Fruit fly (Drosophila melanogaster): ENCODE data around the gene strat.

DNA sequence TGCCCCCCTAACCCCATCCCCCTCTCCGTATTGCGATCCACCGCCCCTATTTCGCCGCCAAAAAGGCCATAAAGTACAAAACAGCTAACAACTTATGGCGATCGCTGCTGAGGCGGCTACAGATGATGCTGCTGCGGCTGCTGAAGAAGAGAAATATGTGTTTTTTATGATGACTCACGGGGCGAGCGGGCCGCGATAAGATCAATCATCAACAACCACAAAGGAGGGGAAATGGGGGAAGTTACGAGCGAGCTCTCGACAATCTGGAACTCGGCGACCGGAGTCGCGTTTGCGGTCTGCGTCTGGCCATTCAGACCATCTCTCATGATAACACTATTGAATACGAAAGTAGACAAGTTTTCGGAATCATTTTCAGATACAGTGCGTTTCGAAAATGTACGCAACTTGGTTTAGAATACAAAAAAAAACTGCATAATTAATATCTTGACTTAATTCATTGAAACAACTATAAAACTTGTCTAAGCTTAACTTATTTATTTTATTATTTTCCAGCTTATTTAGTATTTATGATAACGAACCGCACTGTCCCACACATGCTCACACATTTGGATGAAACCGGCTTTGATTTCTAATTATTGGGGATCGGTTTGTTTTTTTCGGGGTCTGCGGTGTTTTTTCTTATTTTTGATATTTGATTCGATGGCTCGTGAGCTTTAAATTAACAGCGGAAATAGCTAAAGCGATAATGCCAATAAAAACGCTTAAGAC, 27.8 kb upstream of the strat start:
- no peak for TF ChIP-seq CG8478 (optimal IDR thresholded peaks at IDR 0.05)
- no peak for TF ChIP-seq CTCF (optimal IDR thresholded peaks at IDR 0.05)

Measured in S2 (cell line).